Fruit fly (Drosophila melanogaster) whole organism, prepupa: ENCODE data around the gene Ntf-2.

Experiments used
- Blimp-1 ChIP-seq: fragments of 200-800 bp; sonication (Bioruptor generic); optimal IDR thresholded peaks from 3 replicates; lab custom pipeline; 2017; ENCODE audit warnings: missing biosample characterization, missing genetic modification characterization, mild to moderate bottlenecking, moderate library complexity, missing genetic modification reagents
- CG10631 ChIP-seq: fragments of 200-800 bp; sonication (Bioruptor generic); optimal IDR thresholded peaks from 2 replicates; lab custom pipeline; 2016; ENCODE audit warnings: missing biosample characterization, missing genetic modification characterization
- CG11294 ChIP-seq: fragments of 200-800 bp; sonication (Bioruptor generic); IDR thresholded peaks from 2 replicates; pipeline ENCODE4 v1.3.6; 2022; ENCODE audit warnings: missing biosample characterization, missing genetic modification characterization
- CG15336 ChIP-seq: fragments of 200-800 bp; sonication (Bioruptor generic); IDR thresholded peaks from 2 replicates; pipeline ENCODE4 v1.3.6; 2022; ENCODE audit warnings: missing biosample characterization, missing genetic modification characterization
- CG1621 ChIP-seq: fragments of 200-800 bp; sonication (Bioruptor generic); optimal IDR thresholded peaks from 3 replicates; lab custom pipeline; 2018; ENCODE audit warnings: missing biosample characterization, mild to moderate bottlenecking, missing genetic modification characterization
- CG16779 ChIP-seq: fragments of 200-800 bp; sonication (Bioruptor generic); optimal IDR thresholded peaks from 3 replicates; lab custom pipeline; 2017; ENCODE audit warnings: missing biosample characterization, mild to moderate bottlenecking, missing genetic modification characterization
- CG3032 ChIP-seq: fragments of 200-800 bp; optimal IDR thresholded peaks from 2 replicates; lab custom pipeline; 2019; ENCODE audit warnings: missing biosample characterization, mild to moderate bottlenecking, missing genetic modification characterization, moderate library complexity
- CG31627 ChIP-seq: fragments of 200-800 bp; sonication (Bioruptor generic); optimal IDR thresholded peaks from 3 replicates; lab custom pipeline; 2016; ENCODE audit warnings: missing biosample characterization, missing genetic modification characterization
- CG32006 ChIP-seq: fragments of 200-800 bp; sonication (Bioruptor generic); optimal IDR thresholded peaks from 3 replicates; lab custom pipeline; 2017; ENCODE audit warnings: missing biosample characterization, mild to moderate bottlenecking, missing genetic modification characterization
- CG34406 ChIP-seq: fragments of 200-800 bp; sonication (Bioruptor generic); optimal IDR thresholded peaks from 3 replicates; lab custom pipeline; 2016; ENCODE audit warnings: missing biosample characterization, missing genetic modification characterization
- CG3919 ChIP-seq: fragments of 200-800 bp; sonication (Bioruptor generic); optimal IDR thresholded peaks from 3 replicates; lab custom pipeline; 2016; ENCODE audit warnings: missing biosample characterization, missing genetic modification characterization
- CG6276 ChIP-seq: fragments of 200-800 bp; sonication (Bioruptor generic); optimal IDR thresholded peaks from 2 replicates; lab custom pipeline; 2017; ENCODE audit warnings: missing biosample characterization, mild to moderate bottlenecking, missing genetic modification characterization
- CG6808 ChIP-seq: fragments of 200-800 bp; sonication (Bioruptor generic); optimal IDR thresholded peaks from 3 replicates; lab custom pipeline; 2017; ENCODE audit warnings: missing biosample characterization, missing genetic modification characterization, mild to moderate bottlenecking, moderate library complexity, missing genetic modification reagents
- CG6854 ChIP-seq: fragments of 200-800 bp; sonication (Bioruptor generic); optimal IDR thresholded peaks from 2 replicates; lab custom pipeline; 2017; ENCODE audit warnings: missing biosample characterization, mild to moderate bottlenecking, missing genetic modification characterization
- CG8632 ChIP-seq: fragments of 200-800 bp; sonication (Bioruptor generic); optimal IDR thresholded peaks from 3 replicates; lab custom pipeline; 2016; ENCODE audit warnings: missing biosample characterization, missing genetic modification characterization
- CG9139 ChIP-seq: fragments of 200-800 bp; sonication (Bioruptor generic); optimal IDR thresholded peaks from 3 replicates; lab custom pipeline; 2017; ENCODE audit warnings: missing biosample characterization, mild to moderate bottlenecking, missing genetic modification characterization
- Eip75B ChIP-seq: fragments of 200-800 bp; sonication (Bioruptor generic); optimal IDR thresholded peaks from 3 replicates; lab custom pipeline; 2016; ENCODE audit warnings: missing biosample characterization, missing genetic modification characterization
- Eip78C ChIP-seq: fragments of 200-800 bp; sonication (Bioruptor generic); peaks from one replicate; lab custom pipeline; 2016; ENCODE audit warnings: missing biosample characterization, missing genetic modification characterization
- Ets21C ChIP-seq: fragments of 200-800 bp; sonication (Bioruptor generic); optimal IDR thresholded peaks from 3 replicates; lab custom pipeline; 2016; ENCODE audit warnings: missing biosample characterization, missing genetic modification characterization
- Gug ChIP-seq: fragments of 200-800 bp; sonication (Bioruptor generic); IDR thresholded peaks from 2 replicates; pipeline ENCODE4 v1.3.6; 2022; ENCODE audit warnings: missing biosample characterization, missing genetic modification characterization
- Hr38 ChIP-seq: sonication (Bioruptor generic); optimal IDR thresholded peaks from 2 replicates; lab custom pipeline; 2016; ENCODE audit warnings: missing biosample characterization, missing genetic modification characterization
- Hr39 ChIP-seq: fragments of 200-800 bp; sonication (Bioruptor generic); optimal IDR thresholded peaks from 2 replicates; lab custom pipeline; 2016; ENCODE audit warnings: missing biosample characterization, missing genetic modification characterization
- Lpt ChIP-seq: fragments of 200-800 bp; sonication (Bioruptor generic); optimal IDR thresholded peaks from 3 replicates; lab custom pipeline; 2016; ENCODE audit warnings: missing biosample characterization, missing genetic modification characterization
- Met ChIP-seq: fragments of 200-800 bp; sonication (Bioruptor generic); optimal IDR thresholded peaks from 3 replicates; lab custom pipeline; 2016; ENCODE audit warnings: missing biosample characterization, missing genetic modification characterization
- OdsH ChIP-seq: fragments of 200-800 bp; sonication (Bioruptor generic); optimal IDR thresholded peaks from 3 replicates; lab custom pipeline; 2016; ENCODE audit warnings: missing biosample characterization, missing genetic modification characterization
- Sox14 ChIP-seq: fragments of 200-800 bp; sonication (Bioruptor generic); optimal IDR thresholded peaks from 3 replicates; lab custom pipeline; 2016; ENCODE audit warnings: missing biosample characterization, missing genetic modification characterization
- achi ChIP-seq: fragments of 200-800 bp; sonication (Bioruptor generic); optimal IDR thresholded peaks from 3 replicates; lab custom pipeline; 2016; ENCODE audit warnings: missing biosample characterization, missing genetic modification characterization
- cyc ChIP-seq: fragments of 200-800 bp; sonication (Bioruptor generic); optimal IDR thresholded peaks from 3 replicates; lab custom pipeline; 2016; ENCODE audit warnings: missing biosample characterization, missing genetic modification characterization
- dac ChIP-seq: fragments of 200-800 bp; sonication (Bioruptor generic); optimal IDR thresholded peaks from 2 replicates; lab custom pipeline; 2017; ENCODE audit warnings: missing biosample characterization, mild to moderate bottlenecking, missing genetic modification characterization
- dsx ChIP-seq: fragments of 200-800 bp; optimal IDR thresholded peaks from 3 replicates; lab custom pipeline; 2019; ENCODE audit warnings: missing biosample characterization, mild to moderate bottlenecking, missing genetic modification characterization, moderate library complexity; ENCODE audit not compliant: poor library complexity, severe bottlenecking
- esn ChIP-seq: fragments of 200-800 bp; sonication (Bioruptor generic); optimal IDR thresholded peaks from 2 replicates; lab custom pipeline; 2016; ENCODE audit warnings: missing biosample characterization, mild to moderate bottlenecking, missing genetic modification characterization, moderate library complexity
- fd59A ChIP-seq: fragments of 200-800 bp; sonication (Bioruptor generic); optimal IDR thresholded peaks from 2 replicates; lab custom pipeline; 2017; ENCODE audit warnings: missing biosample characterization, mild to moderate bottlenecking, missing genetic modification characterization, missing genetic modification reagents
- pdm3 ChIP-seq: fragments of 200-800 bp; sonication (Bioruptor generic); optimal IDR thresholded peaks from 3 replicates; lab custom pipeline; 2016; ENCODE audit warnings: missing biosample characterization, missing genetic modification characterization
- salr ChIP-seq, 2 experiments: fragments of 200-800 bp; sonication (Bioruptor generic); optimal IDR thresholded peaks; 3 replicates each; lab custom pipeline; 2016 to 2018; ENCODE audit warnings: missing biosample characterization in 2 of 2, missing genetic modification characterization in 2 of 2, mild to moderate bottlenecking in 1 of 2
- spab ChIP-seq: fragments of 200-800 bp; sonication (Bioruptor generic); optimal IDR thresholded peaks from 2 replicates; lab custom pipeline; 2017; ENCODE audit warnings: missing biosample characterization, mild to moderate bottlenecking, missing genetic modification characterization, missing genetic modification reagents
- ss ChIP-seq, 2 experiments: fragments of 200-800 bp; sonication (Bioruptor generic); optimal IDR thresholded peaks; 2 replicates in 1 of 2; 3 replicates in 1 of 2; lab custom pipeline; 2017 to 2018; ENCODE audit warnings: mild to moderate bottlenecking in 2 of 2, missing biosample characterization in 2 of 2, missing genetic modification characterization in 2 of 2, moderate library complexity in 1 of 2
- svp ChIP-seq: fragments of 200-800 bp; sonication (Bioruptor generic); peaks from one replicate; lab custom pipeline; 2016; ENCODE audit warnings: missing biosample characterization, missing genetic modification characterization
- vri ChIP-seq: fragments of 200-800 bp; sonication (Bioruptor generic); optimal IDR thresholded peaks from 3 replicates; lab custom pipeline; 2016; ENCODE audit warnings: missing biosample characterization, mild to moderate bottlenecking, missing genetic modification characterization

Ntf-2 gene

dm6 chrX:21027929-21028575 lies 7.2 kb upstream of the Ntf-2 start, which contains the start of gene CG1532 (continued):
- TF ChIP-seq Hr38 (GFP tag; lab: Kevin White, UChicago) = no peak
- TF ChIP-seq CG15336 (GFP tag; lab: Robert Waterston, UW) = no peak
- TF ChIP-seq OdsH (GFP tag; lab: Kevin White, UChicago) = no peak
- TF ChIP-seq CG1621 (tag; lab: Kevin White, UChicago) = no peak
- TF ChIP-seq ss (GFP tag; optimal IDR thresholded peaks at IDR 0.05; lab: Kevin White, UChicago) = peak in 1 of 2 experiments; percentile 1
- no peak for TF ChIP-seq Lpt (GFP tag; lab: Kevin White, UChicago)
- no peak for TF ChIP-seq vri
- no peak for TF ChIP-seq cyc (GFP tag; lab: Kevin White, UChicago)
- TF ChIP-seq CG32006 = no peak
- peak; percentile 56 for TF ChIP-seq CG6854 (GFP tag; lab: Kevin White, UChicago)
- TF ChIP-seq Blimp-1 (GFP tag; lab: Kevin White, UChicago) = no peak
- no peak for TF ChIP-seq achi (GFP tag; lab: Kevin White, UChicago)
- TF ChIP-seq fd59A = no peak
- no peak for TF ChIP-seq esn
- TF ChIP-seq svp (GFP tag; lab: Kevin White, UChicago) = no peak
- TF ChIP-seq CG10631 = no peak
- no peak for TF ChIP-seq CG8632
- TF ChIP-seq salr (GFP tag; optimal IDR thresholded peaks at IDR 0.05; lab: Kevin White, UChicago) = no peak
- TF ChIP-seq Hr39 (GFP tag; lab: Kevin White, UChicago) = no peak
- no peak for TF ChIP-seq dac (GFP tag; lab: Kevin White, UChicago)
- TF ChIP-seq spab (GFP tag; lab: Kevin White, UChicago) = no peak
- no peak for TF ChIP-seq Ets21C (GFP tag; lab: Kevin White, UChicago)
- TF ChIP-seq dsx = no peak
- TF ChIP-seq Gug (GFP tag; lab: Robert Waterston, UW) = no peak
- TF ChIP-seq Met (GFP tag; lab: Kevin White, UChicago) = peak; percentile 25
- no peak for TF ChIP-seq CG11294 (GFP tag; lab: Robert Waterston, UW)
- TF ChIP-seq Eip75B (GFP tag; lab: Kevin White, UChicago) = no peak
- no peak for TF ChIP-seq CG34406 (GFP tag; lab: Kevin White, UChicago)
- TF ChIP-seq CG3919 = peak; percentile 29
- TF ChIP-seq pdm3 = no peak
- no peak for TF ChIP-seq CG6276
- TF ChIP-seq, all 60 proteins: peak for 8

- TF ChIP-seq Eip78C (GFP tag; lab: Kevin White, UChicago) = peak; percentile 62
- TF ChIP-seq CG6808 (GFP tag; lab: Kevin White, UChicago) = no peak
These were observed 3.4 kb upstream of the Ntf-2 start, which contains the start of gene CG1529 for dm6 chrX:21031819-21032261. TSS of gene CG1529 (minus strand) at chrX:21031950.

dm6 chrX:21034638-21035037 lies 631 bp upstream of the Ntf-2 start:
- TF ChIP-seq Eip75B (GFP tag; lab: Kevin White, UChicago) = no peak
- TF ChIP-seq Hr39 (GFP tag; lab: Kevin White, UChicago) = no peak
- no peak for TF ChIP-seq Sox14 (GFP tag; lab: Kevin White, UChicago)
- no peak for TF ChIP-seq Ets21C (GFP tag; lab: Kevin White, UChicago)
- TF ChIP-seq CG16779 (tag; lab: Kevin White, UChicago) = no peak
- no peak for TF ChIP-seq CG9139 (GFP tag; lab: Kevin White, UChicago)
- TF ChIP-seq OdsH (GFP tag; lab: Kevin White, UChicago) = no peak
- no peak for TF ChIP-seq ss (GFP tag; optimal IDR thresholded peaks at IDR 0.05; lab: Kevin White, UChicago)
- no peak for TF ChIP-seq CG31627 (GFP tag; lab: Kevin White, UChicago)
- TF ChIP-seq cyc (GFP tag; lab: Kevin White, UChicago) = no peak
- TF ChIP-seq CG6808 (GFP tag; lab: Kevin White, UChicago) = no peak
- TF ChIP-seq CG3032 (tag; lab: Kevin White, UChicago) = no peak
